Fruit fly (Drosophila melanogaster) whole organism, prepupa: Measurements from ENCODE around the gene Vajk1.

Experiments used
- CG11294 ChIP-seq: fragments of 200-800 bp; sonication (Bioruptor generic); IDR thresholded peaks from 2 replicates; pipeline ENCODE4 v1.3.6; 2022; ENCODE audit warnings: missing biosample characterization, missing genetic modification characterization
- Met ChIP-seq: fragments of 200-800 bp; sonication (Bioruptor generic); optimal IDR thresholded peaks from 3 replicates; lab custom pipeline; 2016; ENCODE audit warnings: missing biosample characterization, missing genetic modification characterization
- Smox ChIP-seq: fragments of 200-800 bp; sonication (Bioruptor generic); optimal IDR thresholded peaks from 3 replicates; lab custom pipeline; 2016; ENCODE audit warnings: missing biosample characterization, missing genetic modification characterization

- peak; percentile 80 for TF ChIP-seq CG11294 (GFP tag; lab: Robert Waterston, UW)
- TF ChIP-seq Smox (GFP tag; lab: Kevin White, UChicago), result no peak
- peak; percentile 81 for TF ChIP-seq Met (GFP tag; lab: Kevin White, UChicago)
Observed at dm6 chr2L:13904331-13904911, 18.9 kb downstream of the Vajk1 start, which contains the start of gene Smg5.
